Worm (Caenorhabditis elegans) whole organism, early embryonic: Measurements from ENCODE around the gene Y38E10A.34.

Experiments
- F13C5.2 ChIP-seq: sonication (generic microtip); optimal IDR thresholded peaks from 2 replicates; lab custom pipeline; 2017; ENCODE audit warnings: mild to moderate bottlenecking, missing genetic modification characterization, inconsistent platforms, missing compliant biosample characterization
- aly-1 ChIP-seq: sonication (generic microtip); optimal IDR thresholded peaks from 2 replicates; lab custom pipeline; 2016; ENCODE audit warnings: missing genetic modification characterization, missing compliant biosample characterization
- ama-1 ChIP-seq: fragments of 150-350 bp; optimal IDR thresholded peaks from 2 replicates; lab custom pipeline; 2014
- ceh-13 ChIP-seq: fragments of 200-800 bp; sonication (Bioruptor generic); optimal IDR thresholded peaks from 2 replicates; lab custom pipeline; 2018; ENCODE audit warnings: mild to moderate bottlenecking, missing genetic modification characterization, missing compliant biosample characterization
- ceh-36 ChIP-seq: sonication (generic microtip); optimal IDR thresholded peaks from 2 replicates; lab custom pipeline; 2016; ENCODE audit warnings: missing genetic modification characterization, inconsistent platforms, missing compliant biosample characterization
- flt-1 ChIP-seq: fragments of 200-800 bp; sonication (Bioruptor generic); IDR thresholded peaks from 2 replicates; pipeline ENCODE4 v1.3.6; 2022; ENCODE audit warnings: missing genetic modification characterization, missing compliant biosample characterization
- pes-1 ChIP-seq: fragments of 200-800 bp; sonication (Bioruptor generic); IDR thresholded peaks from 2 replicates; pipeline ENCODE4 v1.3.6; 2022; ENCODE audit warnings: missing genetic modification reagents, missing genetic modification characterization, missing compliant biosample characterization
- scrt-1 ChIP-seq: fragments of 200-800 bp; sonication (Bioruptor generic); IDR thresholded peaks from 2 replicates; pipeline ENCODE4 v1.3.6; 2022; ENCODE audit warnings: missing genetic modification characterization, missing compliant biosample characterization
- sea-1 ChIP-seq: fragments of 200-800 bp; sonication (Bioruptor generic); conservative IDR thresholded peaks from 2 replicates; pipeline ENCODE4 v1.3.6; 2022; ENCODE audit warnings: missing genetic modification characterization, missing compliant biosample characterization
- tbx-11 ChIP-seq: fragments of 200-800 bp; sonication (Bioruptor generic); IDR thresholded peaks from 2 replicates; pipeline ENCODE4 v1.3.6; 2022; ENCODE audit warnings: missing genetic modification characterization, missing compliant biosample characterization
- tbx-37 ChIP-seq: fragments of 200-800 bp; sonication (Bioruptor generic); conservative IDR thresholded peaks from 2 replicates; pipeline ENCODE4 v1.3.6; 2022; ENCODE audit warnings: missing genetic modification reagents, missing genetic modification characterization, missing compliant biosample characterization

DNA sequence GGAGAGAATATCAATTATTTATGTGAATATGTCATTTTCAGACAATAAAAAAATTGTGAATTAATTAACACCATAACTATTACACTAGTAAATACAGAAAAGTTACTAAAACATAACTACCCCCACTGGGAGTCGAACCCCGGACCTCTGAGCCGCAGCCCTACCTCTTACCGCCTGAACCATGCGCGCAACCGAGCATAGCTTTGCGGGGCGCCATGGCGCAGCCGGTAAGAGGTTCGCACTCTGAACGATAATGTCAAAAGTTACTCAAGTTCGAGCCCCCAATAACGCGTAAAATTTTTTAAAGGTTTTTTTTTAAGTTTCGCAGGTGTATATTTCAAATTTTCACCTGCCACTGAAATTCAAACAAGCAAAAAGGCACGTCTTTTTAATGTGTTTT lies 35.1 kb downstream of the Y38E10A.34 start:
- TF ChIP-seq ceh-36 (no peak), tbx-11 (no peak), ama-1 (lab: Kevin White, UChicago) (no peak), aly-1 (tag; lab: Kevin White, UChicago) (no peak), ceh-13 (GFP tag; lab: Kevin White, UChicago) (no peak), flt-1 (GFP tag; lab: Robert Waterston, UW) (no peak), sea-1 (GFP tag; lab: Robert Waterston, UW) (no peak), scrt-1 (no peak), tbx-37 (GFP tag; lab: Robert Waterston, UW) (no peak), pes-1 (GFP tag; lab: Robert Waterston, UW) (no peak), F13C5.2 (tag; lab: Kevin White, UChicago) (no peak)
